Fruit fly (Drosophila melanogaster): Measurements from ENCODE around the gene CycB3.

- no peak for TF ChIP-seq CG8478 (optimal IDR thresholded peaks at IDR 0.05)
- TF ChIP-seq CTCF (optimal IDR thresholded peaks at IDR 0.05), result no peak
Measured at dm6 chr3R:24863894-24864293, 6.7 kb downstream of the CycB3 start.

All from S2 (cell line).